Worm (Caenorhabditis elegans): ENCODE data around the gene far-4.
A peak's percentile ranks its signal among the peaks of the same experiment; 100 is the strongest.

The far-4 gene

DNA sequence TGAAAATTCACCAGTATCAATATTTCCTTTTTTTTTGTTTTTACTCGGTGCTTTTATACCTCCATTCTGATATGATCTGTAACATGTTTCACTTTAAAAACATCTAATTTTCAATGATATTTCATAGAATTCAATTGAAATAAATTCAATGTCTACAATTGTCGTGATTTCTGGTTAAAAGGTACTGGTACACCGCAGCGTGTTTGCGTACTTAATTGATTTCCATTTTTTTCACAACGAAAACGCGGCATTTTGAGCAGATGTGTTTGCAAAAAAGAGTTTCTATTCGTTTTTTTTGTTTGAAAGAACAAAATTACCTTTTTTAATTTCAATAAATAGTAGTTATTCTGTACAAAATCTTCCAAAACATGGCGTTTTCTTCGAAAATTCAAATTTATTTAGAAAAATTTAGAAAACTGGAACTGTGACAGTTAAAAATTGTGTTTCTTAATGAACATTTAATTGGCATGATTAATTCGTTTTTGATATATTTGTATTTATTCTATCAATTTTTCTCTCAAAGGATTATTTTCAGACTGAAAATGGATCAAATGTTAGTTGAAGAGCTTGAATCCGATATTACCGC lies 28.8 kb downstream of the far-4 start, which contains the start of gene pnn-1 (continued):
- TF ChIP-seq nhr-20 (tag; optimal IDR thresholded peaks at IDR 0.05) (no peak), mdl-1 (tag; optimal IDR thresholded peaks at IDR 0.05) (no peak), F16B12.6 (tag; optimal IDR thresholded peaks at IDR 0.05) (peak; percentile 87), tlp-1 (tag; optimal IDR thresholded peaks at IDR 0.05) (no peak), lin-35 (GFP tag; optimal IDR thresholded peaks at IDR 0.05) (peak; percentile 28 to 63), egl-13 (tag; optimal IDR thresholded peaks at IDR 0.05) (no peak), zip-4 (GFP tag; optimal IDR thresholded peaks at IDR 0.05) (no peak), tbx-2 (tag; optimal IDR thresholded peaks at IDR 0.05) (peak; percentile 12), nhr-28 (tag; optimal IDR thresholded peaks at IDR 0.05) (no peak), ceh-8 (GFP tag; optimal IDR thresholded peaks at IDR 0.05) (no peak), alr-1 (tag; optimal IDR thresholded peaks at IDR 0.05; ENCODE audit: borderline replicate concordance) (no peak), vab-15 (tag; optimal IDR thresholded peaks at IDR 0.05) (no peak), lin-13 (GFP tag; optimal IDR thresholded peaks at IDR 0.05) (no peak), C16A3.4 (tag; optimal IDR thresholded peaks at IDR 0.05) (peak; percentile 44), dpl-1 (GFP tag; optimal IDR thresholded peaks at IDR 0.05) (peak; percentile 29 to 69 (median 63)), ces-1 (GFP tag; optimal IDR thresholded peaks at IDR 0.05) (no peak), nhr-19 (GFP tag; conservative IDR thresholded peaks at IDR 0.05) (no peak), mep-1 (tag; optimal IDR thresholded peaks at IDR 0.05) (peak; percentile 58), efl-1 (optimal IDR thresholded peaks at IDR 0.05) (peak; percentile 40 to 58), efl-1 (GFP tag; optimal IDR thresholded peaks at IDR 0.05 in 1 of 2) (peak; percentile 49 to 95), fkh-10 (GFP tag; optimal IDR thresholded peaks at IDR 0.05) (no peak), nhr-71 (tag; optimal IDR thresholded peaks at IDR 0.05) (peak; percentile 44), xbp-1 (tag; optimal IDR thresholded peaks at IDR 0.05) (peak; percentile 31), aha-1 (tag; optimal IDR thresholded peaks at IDR 0.05) (no peak), sox-4 (tag; optimal IDR thresholded peaks at IDR 0.05) (no peak), lsy-2 (tag; optimal IDR thresholded peaks at IDR 0.05) (peak; percentile 71 to 86), fkh-4 (tag; optimal IDR thresholded peaks at IDR 0.05; ENCODE audit: borderline replicate concordance) (no peak), C04F5.9 (tag; optimal IDR thresholded peaks at IDR 0.05) (no peak)

DNA sequence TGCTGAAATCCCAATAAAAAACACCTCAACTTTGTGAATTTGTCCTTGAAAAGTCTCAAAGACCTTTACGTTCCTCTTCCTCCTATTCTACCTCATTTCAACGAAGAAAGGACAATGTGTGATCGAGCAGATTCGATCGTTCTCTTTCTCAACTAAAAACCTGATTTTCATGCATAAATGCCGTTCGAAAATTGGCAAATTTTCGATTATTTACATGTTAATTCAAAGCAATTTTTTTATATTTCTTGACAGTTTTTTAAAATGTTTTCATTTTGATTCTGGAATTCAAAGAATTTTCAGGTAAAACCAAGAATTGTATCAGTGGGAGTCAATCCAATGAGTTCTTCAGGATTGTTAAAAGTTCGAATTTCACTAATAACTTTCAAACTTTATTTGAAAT lies 30.9 kb downstream of the far-4 start, which contains the start of gene lin-46:
TSS of gene lin-46 (plus strand) at position 301 of the 400 bp plus-strand sequence.
- TF ChIP-seq lin-13 (GFP tag; optimal IDR thresholded peaks at IDR 0.05) (no peak), efl-3 (GFP tag; optimal IDR thresholded peaks at IDR 0.05) (no peak), F16B12.6 (tag; optimal IDR thresholded peaks at IDR 0.05) (no peak), snu-23 (GFP tag; optimal IDR thresholded peaks at IDR 0.05) (no peak), pqm-1 (tag; optimal IDR thresholded peaks at IDR 0.05) (no peak), ceh-82 (tag; optimal IDR thresholded peaks at IDR 0.05) (no peak), C34B4.2 (tag; optimal IDR thresholded peaks at IDR 0.05) (no peak), fkh-4 (tag; optimal IDR thresholded peaks at IDR 0.05; ENCODE audit: borderline replicate concordance) (no peak), pax-3 (tag; optimal IDR thresholded peaks at IDR 0.05) (no peak), unc-86 (tag; optimal IDR thresholded peaks at IDR 0.05) (no peak)

DNA sequence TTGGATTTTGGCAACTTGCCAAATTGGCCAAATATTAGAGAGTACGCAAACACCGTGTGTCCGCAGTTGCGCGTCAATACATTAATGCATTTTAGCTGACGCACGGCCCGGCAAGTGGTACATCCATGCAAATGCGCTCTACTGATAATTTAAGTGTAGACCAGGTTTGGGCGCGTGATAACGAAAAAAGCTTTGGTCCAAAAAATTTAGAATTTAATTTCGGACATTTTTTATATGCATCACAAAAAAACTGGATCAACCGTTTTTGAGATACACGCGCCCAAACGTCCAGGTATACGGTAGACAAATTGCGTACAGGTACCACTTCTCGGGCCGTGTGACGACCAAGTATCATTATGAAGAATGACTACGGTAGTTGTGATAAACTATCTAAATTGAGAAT lies 31.5 kb downstream of the far-4 start, which contains the start of gene R186.8:
TSS of gene R186.8 (minus strand) at position 58 of the 403 bp plus-strand sequence.
- TF ChIP-seq nhr-19 (GFP tag; conservative IDR thresholded peaks at IDR 0.05) (peak; percentile 85), lin-15B (tag; optimal IDR thresholded peaks at IDR 0.05) (peak; percentile 62), nhr-20 (tag; optimal IDR thresholded peaks at IDR 0.05) (peak; percentile 78), efl-1 (optimal IDR thresholded peaks at IDR 0.05) (peak; percentile 53 to 62), efl-1 (GFP tag; optimal IDR thresholded peaks at IDR 0.05 in 1 of 2) (peak; percentile 42 to 95), dpl-1 (GFP tag; optimal IDR thresholded peaks at IDR 0.05) (peak; percentile 8 to 69 (median 58)), lin-35 (GFP tag; optimal IDR thresholded peaks at IDR 0.05) (peak; percentile 54 to 55), ceh-82 (tag; optimal IDR thresholded peaks at IDR 0.05) (peak in 1 of 3 experiments; percentile 51), zip-4 (GFP tag; optimal IDR thresholded peaks at IDR 0.05) (peak; percentile 20), nhr-47 (tag; optimal IDR thresholded peaks at IDR 0.05) (peak; percentile 78), irx-1 (tag; optimal IDR thresholded peaks at IDR 0.05) (peak; percentile 48), elt-2 (tag; optimal IDR thresholded peaks at IDR 0.05) (peak; percentile 10), tbx-2 (tag; optimal IDR thresholded peaks at IDR 0.05) (peak; percentile 70), mdl-1 (tag; optimal IDR thresholded peaks at IDR 0.05) (peak in 1 of 2 experiments; percentile 24), lsy-2 (tag; optimal IDR thresholded peaks at IDR 0.05) (peak; percentile 72 to 91), snu-23 (GFP tag; optimal IDR thresholded peaks at IDR 0.05) (peak; percentile 82), blmp-1 (tag; optimal IDR thresholded peaks at IDR 0.05) (peak; percentile 7), mep-1 (tag; optimal IDR thresholded peaks at IDR 0.05) (peak; percentile 49), fkh-8 (tag; optimal IDR thresholded peaks at IDR 0.05) (peak; percentile 71), elt-3 (tag; optimal IDR thresholded peaks at IDR 0.05) (peak in 1 of 6 experiments; percentile 28), unc-86 (tag; optimal IDR thresholded peaks at IDR 0.05) (peak; percentile 5), ztf-4 (tag; optimal IDR thresholded peaks at IDR 0.05) (peak; percentile 13), C16A3.4 (tag; optimal IDR thresholded peaks at IDR 0.05) (peak; percentile 33), lin-14 (GFP tag; optimal IDR thresholded peaks at IDR 0.05) (peak; percentile 80), mab-9 (GFP tag; IDR thresholded peaks at IDR 0.05) (0 out of 2 replicates have a peak, but pooled peaks have one; percentile 9), ceh-88 (GFP tag; IDR thresholded peaks at IDR 0.05) (peak; percentile 78)

Data from whole organism, L1 larva.